Fruit fly (Drosophila melanogaster) whole organism, embryonic: ENCODE results near the gene UQCR-Q.

Source experiments
- ATbp ChIP-seq: fragments of 200-800 bp; sonication (Bioruptor generic); optimal IDR thresholded peaks from 2 replicates; lab custom pipeline; 2017; ENCODE audit warnings: missing biosample characterization, mild to moderate bottlenecking, missing genetic modification characterization, missing genetic modification reagents
- BEAF-32 ChIP-seq: fragments of 200-800 bp; sonication (Bioruptor generic); optimal IDR thresholded peaks from 3 replicates; lab custom pipeline; 2017; ENCODE audit warnings: missing biosample characterization, missing genetic modification characterization, mild to moderate bottlenecking, moderate library complexity, missing genetic modification reagents
- CG10565 ChIP-seq: fragments of 200-800 bp; sonication (Bioruptor generic); optimal IDR thresholded peaks from 3 replicates; lab custom pipeline; 2016; ENCODE audit warnings: missing biosample characterization, mild to moderate bottlenecking, missing genetic modification characterization
- CG11696 ChIP-seq: fragments of 200-800 bp; sonication (Bioruptor generic); IDR thresholded peaks from 2 replicates; pipeline ENCODE4 v1.3.6; 2022; ENCODE audit warnings: missing biosample characterization, missing genetic modification characterization
- CG12744 ChIP-seq: fragments of 200-800 bp; sonication (Bioruptor generic); optimal IDR thresholded peaks from 2 replicates; lab custom pipeline; 2016; ENCODE audit warnings: missing biosample characterization, missing genetic modification characterization
- CG12942 ChIP-seq: fragments of 200-800 bp; sonication (Bioruptor generic); optimal IDR thresholded peaks from 3 replicates; lab custom pipeline; 2016; ENCODE audit warnings: missing biosample characterization, missing genetic modification characterization
- CG13424 ChIP-seq: fragments of 200-800 bp; sonication (Bioruptor generic); optimal IDR thresholded peaks from 2 replicates; lab custom pipeline; 2019; ENCODE audit warnings: missing biosample characterization, mild to moderate bottlenecking, missing genetic modification characterization, moderate library complexity
- CG15269 ChIP-seq: fragments of 200-800 bp; sonication (Bioruptor generic); optimal IDR thresholded peaks from 2 replicates; lab custom pipeline; 2018; ENCODE audit warnings: missing biosample characterization, mild to moderate bottlenecking, missing genetic modification characterization, moderate library complexity
- CG1603 ChIP-seq: fragments of 200-800 bp; sonication (Bioruptor generic); optimal IDR thresholded peaks from 2 replicates; lab custom pipeline; 2019; ENCODE audit warnings: missing biosample characterization, mild to moderate bottlenecking, missing genetic modification characterization, moderate library complexity
- CG17186 ChIP-seq: fragments of 200-800 bp; sonication (Bioruptor generic); optimal IDR thresholded peaks from 3 replicates; lab custom pipeline; 2017; ENCODE audit warnings: missing biosample characterization, missing genetic modification reagents, missing genetic modification characterization
- CG18262 ChIP-seq: fragments of 200-800 bp; optimal IDR thresholded peaks from 3 replicates; lab custom pipeline; 2019; ENCODE audit warnings: missing biosample characterization, mild to moderate bottlenecking, missing genetic modification characterization, moderate library complexity
- CG32767 ChIP-seq: fragments of 200-800 bp; sonication (Bioruptor generic); IDR thresholded peaks from 2 replicates; pipeline ENCODE4 v1.3.6; 2022; ENCODE audit warnings: missing biosample characterization, missing genetic modification characterization
- CG34376 ChIP-seq: fragments of 200-800 bp; sonication (Bioruptor generic); optimal IDR thresholded peaks from 2 replicates; lab custom pipeline; 2018; ENCODE audit warnings: missing biosample characterization, mild to moderate bottlenecking, missing genetic modification characterization
- CG34422 ChIP-seq: fragments of 200-800 bp; sonication (Bioruptor generic); IDR thresholded peaks from 3 replicates; pipeline ENCODE4 v1.3.6; 2022; ENCODE audit warnings: missing biosample characterization, missing genetic modification characterization
- CG3838 ChIP-seq: fragments of 200-800 bp; sonication (Bioruptor generic); optimal IDR thresholded peaks from 3 replicates; lab custom pipeline; 2016; ENCODE audit warnings: missing biosample characterization, missing genetic modification characterization
- CG3847 ChIP-seq: fragments of 200-800 bp; sonication (Bioruptor generic); IDR thresholded peaks from 2 replicates; pipeline ENCODE4 v1.3.6; 2022; ENCODE audit warnings: missing biosample characterization, missing genetic modification characterization
- CG6175 ChIP-seq: fragments of 200-800 bp; sonication (Bioruptor generic); IDR thresholded peaks from 3 replicates; pipeline ENCODE4 v1.3.6; 2022; ENCODE audit warnings: missing biosample characterization, missing genetic modification characterization
- CG6254 ChIP-seq: fragments of 200-800 bp; sonication (Bioruptor generic); optimal IDR thresholded peaks from 3 replicates; lab custom pipeline; 2017; ENCODE audit warnings: mild to moderate bottlenecking, missing biosample characterization, missing genetic modification reagents, missing genetic modification characterization
- CG7357 ChIP-seq: fragments of 200-800 bp; sonication (Bioruptor generic); IDR thresholded peaks from 3 replicates; pipeline ENCODE4 v1.3.6; 2022; ENCODE audit warnings: missing biosample characterization, missing genetic modification characterization
- CG7372 ChIP-seq: fragments of 200-800 bp; sonication (Bioruptor generic); IDR thresholded peaks from 2 replicates; pipeline ENCODE4 v1.3.6; 2022; ENCODE audit warnings: missing biosample characterization, missing genetic modification characterization
- CG8290 ChIP-seq, 3 experiments: fragments of 200-800 bp; sonication (Bioruptor generic); optimal IDR thresholded peaks; 2 replicates each; lab custom pipeline; 2016 to 2019; ENCODE audit warnings: missing biosample characterization in 3 of 3, missing genetic modification characterization in 3 of 3, mild to moderate bottlenecking in 2 of 3, moderate library complexity in 1 of 3
- CG9727 ChIP-seq: fragments of 200-800 bp; sonication (Bioruptor generic); optimal IDR thresholded peaks from 3 replicates; lab custom pipeline; 2017; ENCODE audit warnings: missing biosample characterization, mild to moderate bottlenecking, missing genetic modification characterization
- CTCF ChIP-seq: fragments of 200-800 bp; sonication (Bioruptor generic); optimal IDR thresholded peaks from 2 replicates; lab custom pipeline; 2017; ENCODE audit warnings: missing biosample characterization, mild to moderate bottlenecking, missing genetic modification characterization, moderate library complexity
- Camta ChIP-seq: fragments of 200-800 bp; sonication (Bioruptor generic); optimal IDR thresholded peaks from 2 replicates; lab custom pipeline; 2016; ENCODE audit warnings: missing biosample characterization, missing genetic modification characterization
- Dbx ChIP-seq: fragments of 200-800 bp; sonication (Bioruptor generic); IDR thresholded peaks from 3 replicates; pipeline ENCODE4 v1.3.6; 2022; ENCODE audit warnings: missing biosample characterization, missing genetic modification characterization
- Fer1 ChIP-seq: fragments of 200-800 bp; sonication (Bioruptor generic); optimal IDR thresholded peaks from 2 replicates; lab custom pipeline; 2017; ENCODE audit warnings: missing biosample characterization, mild to moderate bottlenecking, missing genetic modification characterization
- HLHmδ ChIP-seq: fragments of 200-800 bp; sonication (Bioruptor generic); optimal IDR thresholded peaks from 2 replicates; lab custom pipeline; 2018; ENCODE audit warnings: missing biosample characterization, mild to moderate bottlenecking, missing genetic modification characterization, moderate library complexity
- Nf-YA ChIP-seq: fragments of 200-800 bp; sonication (Bioruptor generic); IDR thresholded peaks from 2 replicates; pipeline ENCODE4 v1.3.6; 2022; ENCODE audit warnings: missing biosample characterization, missing genetic modification characterization
- Trl ChIP-seq, 3 experiments: fragments of >200 bp in 2 of 3; fragments of 200-800 bp in 1 of 3; sonication (Bioruptor generic) in 1 of 3; optimal IDR thresholded peaks; 2 replicates in 1 of 3; 3 replicates in 2 of 3; lab custom pipeline; 2016 to 2017; ENCODE audit warnings: missing biosample characterization in 1 of 3, missing genetic modification characterization in 1 of 3
- Xbp1 ChIP-seq: fragments of 200-800 bp; sonication (Bioruptor generic); optimal IDR thresholded peaks from 3 replicates; lab custom pipeline; 2016; ENCODE audit warnings: missing biosample characterization, mild to moderate bottlenecking, missing genetic modification characterization
- az2 ChIP-seq: fragments of 200-800 bp; sonication (Bioruptor generic); optimal IDR thresholded peaks from 3 replicates; lab custom pipeline; 2016; ENCODE audit warnings: missing biosample characterization, missing genetic modification characterization
- bcd ChIP-seq: fragments of 200-800 bp; sonication (Bioruptor generic); optimal IDR thresholded peaks from 2 replicates; lab custom pipeline; 2017; ENCODE audit warnings: missing biosample characterization, mild to moderate bottlenecking, missing genetic modification characterization
- btn ChIP-seq: fragments of 200-800 bp; sonication (Bioruptor generic); optimal IDR thresholded peaks from 2 replicates; lab custom pipeline; 2016; ENCODE audit warnings: missing biosample characterization, missing genetic modification characterization
- chif ChIP-seq, 2 experiments: fragments of 200-800 bp; sonication (Bioruptor generic); optimal IDR thresholded peaks; 3 replicates each; lab custom pipeline; 2016; ENCODE audit warnings: missing biosample characterization in 2 of 2, missing genetic modification characterization in 2 of 2
- da ChIP-seq: fragments of 200-800 bp; sonication (Bioruptor generic); optimal IDR thresholded peaks from 2 replicates; lab custom pipeline; 2016; ENCODE audit warnings: missing biosample characterization, missing genetic modification characterization
- danr ChIP-seq: fragments of 200-800 bp; sonication (Bioruptor generic); IDR thresholded peaks from 2 replicates; pipeline ENCODE4 v1.3.6; 2022; ENCODE audit warnings: missing biosample characterization, missing genetic modification characterization
- dysf ChIP-seq: fragments of 200-800 bp; sonication (Bioruptor generic); IDR thresholded peaks from 3 replicates; pipeline ENCODE4 v1.3.6; 2022; ENCODE audit warnings: missing biosample characterization, missing genetic modification characterization
- ems ChIP-seq: fragments of 200-800 bp; sonication (Bioruptor generic); optimal IDR thresholded peaks from 3 replicates; lab custom pipeline; 2016; ENCODE audit warnings: missing biosample characterization, missing genetic modification characterization
- gcm ChIP-seq: fragments of 200-800 bp; sonication (Bioruptor generic); optimal IDR thresholded peaks from 2 replicates; lab custom pipeline; 2019; ENCODE audit warnings: missing biosample characterization, mild to moderate bottlenecking, missing genetic modification characterization, moderate library complexity
- gcm2 ChIP-seq: fragments of 200-800 bp; sonication (Bioruptor generic); optimal IDR thresholded peaks from 2 replicates; lab custom pipeline; 2016; ENCODE audit warnings: missing biosample characterization, missing genetic modification characterization
- grau ChIP-seq: fragments of 200-800 bp; optimal IDR thresholded peaks from 3 replicates; lab custom pipeline; 2019; ENCODE audit warnings: missing biosample characterization, mild to moderate bottlenecking, missing genetic modification characterization, moderate library complexity
- hb ChIP-seq: fragments of 200-800 bp; sonication (Bioruptor generic); IDR thresholded peaks from 3 replicates; pipeline ENCODE4 v1.3.6; 2022; ENCODE audit warnings: missing biosample characterization, missing genetic modification characterization; ENCODE audit not compliant: partially characterized antibody
- hth ChIP-seq: fragments of >200 bp; optimal IDR thresholded peaks from 2 replicates; lab custom pipeline; 2017; ENCODE audit warnings: inconsistent platforms
- mld ChIP-seq: fragments of 200-800 bp; sonication (Bioruptor generic); IDR thresholded peaks from 3 replicates; pipeline ENCODE4 v1.3.6; 2022; ENCODE audit warnings: missing biosample characterization, missing genetic modification characterization; ENCODE audit not compliant: partially characterized antibody
- pan ChIP-seq, 4 experiments: fragments of >200 bp in 3 of 4; fragments of 200-800 bp in 1 of 4; sonication (Bioruptor generic) in 1 of 4; optimal IDR thresholded peaks in 3 of 4; IDR thresholded peaks in 1 of 4; 2 replicates each; pipeline versions ENCODE4 v1.3.6 to Lab custom; 2017 to 2022; ENCODE audit warnings: missing biosample characterization in 2 of 4, missing genetic modification characterization in 2 of 4, mixed read lengths in 1 of 4
- sqz ChIP-seq: fragments of 200-800 bp; sonication (Bioruptor generic); optimal IDR thresholded peaks from 3 replicates; lab custom pipeline; 2018; ENCODE audit warnings: missing biosample characterization, mild to moderate bottlenecking, missing genetic modification characterization
- sr ChIP-seq: fragments of 200-800 bp; sonication (Bioruptor generic); IDR thresholded peaks from 3 replicates; pipeline ENCODE4 v1.3.6; 2022; ENCODE audit warnings: missing biosample characterization, missing genetic modification characterization
- tap ChIP-seq: fragments of 200-800 bp; optimal IDR thresholded peaks from 3 replicates; lab custom pipeline; 2019; ENCODE audit warnings: missing biosample characterization, mild to moderate bottlenecking, missing genetic modification characterization, moderate library complexity
- vfl ChIP-seq: fragments of 200-800 bp; sonication (Bioruptor generic); optimal IDR thresholded peaks from 2 replicates; lab custom pipeline; 2016; ENCODE audit warnings: missing biosample characterization, missing genetic modification characterization
- wdn ChIP-seq: fragments of 200-800 bp; sonication (Bioruptor generic); IDR thresholded peaks from 2 replicates; pipeline ENCODE4 v1.3.6; 2022; ENCODE audit warnings: missing biosample characterization, missing genetic modification characterization
- yki ChIP-seq: fragments of >200 bp; optimal IDR thresholded peaks from 3 replicates; lab custom pipeline; 2018
- z ChIP-seq: fragments of 200-800 bp; sonication (Bioruptor generic); IDR thresholded peaks from 3 replicates; pipeline ENCODE4 v1.3.6; 2022; ENCODE audit warnings: missing biosample characterization, missing genetic modification characterization

The UQCR-Q gene

dm6 chr3L:17447881-17448280 is 26.7 kb upstream of the UQCR-Q start (continued):
- TF ChIP-seq wdn (no peak), hb (GFP tag; lab: Robert Waterston, UW) (no peak), CG10565 (GFP tag; lab: Kevin White, UChicago) (no peak), chif (GFP tag; optimal IDR thresholded peaks at IDR 0.05; lab: Kevin White, UChicago) (no peak), CG34422 (GFP tag; lab: Robert Waterston, UW) (no peak), CG34376 (GFP tag; lab: Kevin White, UChicago) (no peak), grau (tag; lab: Kevin White, UChicago) (peak; percentile 53), yki (no peak), ATbp (GFP tag; lab: Kevin White, UChicago) (peak; percentile 17), Dbx (GFP tag; lab: Robert Waterston, UW) (no peak), CG6254 (no peak), az2 (GFP tag; lab: Kevin White, UChicago) (no peak), vfl (GFP tag; lab: Kevin White, UChicago) (no peak), Camta (GFP tag; lab: Kevin White, UChicago) (no peak), CG3838 (GFP tag; lab: Kevin White, UChicago) (no peak), CG32767 (GFP tag; lab: Robert Waterston, UW) (no peak), CG8290 (GFP tag; optimal IDR thresholded peaks at IDR 0.05; lab: Kevin White, UChicago) (no peak), CG8290 (tag; optimal IDR thresholded peaks at IDR 0.05; lab: Kevin White, UChicago) (no peak), CG18262 (tag; lab: Kevin White, UChicago) (peak; percentile 29), sqz (GFP tag; lab: Kevin White, UChicago) (no peak), CG9727 (GFP tag; lab: Kevin White, UChicago) (peak; percentile 54), CG7372 (GFP tag; lab: Robert Waterston, UW) (no peak), CG12744 (GFP tag; lab: Kevin White, UChicago) (no peak), z (GFP tag; lab: Robert Waterston, UW) (no peak), bcd (peak; percentile 36), gcm2 (no peak), CG13424 (tag; lab: Kevin White, UChicago) (peak; percentile 44), da (GFP tag; lab: Kevin White, UChicago) (no peak), sr (GFP tag; lab: Robert Waterston, UW) (no peak), CG1603 (tag; lab: Kevin White, UChicago) (no peak), dysf (GFP tag; lab: Robert Waterston, UW) (peak; percentile 47; the same call in 1 of the 3 replicates), Xbp1 (GFP tag; lab: Kevin White, UChicago) (peak; percentile 34), Fer1 (GFP tag; lab: Kevin White, UChicago) (peak; percentile 53), HLHmδ (no peak), CG3847 (GFP tag; lab: Robert Waterston, UW) (no peak), pan (optimal IDR thresholded peaks at IDR 0.05; lab: Kevin White, UChicago) (no peak), pan (GFP tag; optimal IDR thresholded peaks at IDR 0.05 in 1 of 2, IDR thresholded peaks at IDR 0.05 in 1 of 2) (peak in 1 of 2 experiments; percentile 28), CG12942 (GFP tag; lab: Kevin White, UChicago) (no peak), BEAF-32 (no peak), Trl (optimal IDR thresholded peaks at IDR 0.05; lab: Kevin White, UChicago) (no peak), Trl (GFP tag; optimal IDR thresholded peaks at IDR 0.05; lab: Kevin White, UChicago) (no peak), CG7357 (no peak), ems (GFP tag; lab: Kevin White, UChicago) (no peak), Nf-YA (GFP tag; lab: Robert Waterston, UW) (no peak), CG15269 (tag; lab: Kevin White, UChicago) (peak; percentile 17), CG6175 (GFP tag; lab: Robert Waterston, UW) (no peak), gcm (GFP tag; lab: Kevin White, UChicago) (no peak), CTCF (no peak), danr (GFP tag; lab: Robert Waterston, UW) (no peak), CG17186 (no peak), btn (GFP tag; lab: Kevin White, UChicago) (no peak), hth (lab: Kevin White, UChicago) (no peak), CG11696 (GFP tag; lab: Robert Waterston, UW) (no peak), mld (no peak), tap (tag; lab: Kevin White, UChicago) (peak; percentile 20)
